Fruit fly (Drosophila melanogaster): ENCODE measurements around the gene CG31460.
A peak's percentile ranks its signal among the peaks of the same experiment; 100 is the strongest.

Gene CG31460

dm6 chr3R:8523668-8524067, 38.8 kb upstream of the CG31460 start, which contains the start of gene CG31259 (continued):
- peak; percentile 1 for TF ChIP-seq CG10543 (GFP tag; optimal IDR thresholded peaks at IDR 0.05)

- peak; percentile 42; the same call in 1 of the 2 replicates for TF ChIP-seq Atf6 (GFP tag; IDR thresholded peaks at IDR 0.05)
- peak; percentile 27 for TF ChIP-seq CG15269 (tag; optimal IDR thresholded peaks at IDR 0.05)
- TF ChIP-seq CG14965 (GFP tag; optimal IDR thresholded peaks at IDR 0.05; ENCODE audit: borderline replicate concordance) = no peak
- no peak for TF ChIP-seq sima (GFP tag; optimal IDR thresholded peaks at IDR 0.05)
- no peak for TF ChIP-seq CG1233 (GFP tag; optimal IDR thresholded peaks at IDR 0.05)
- no peak for TF ChIP-seq NK7.1 (GFP tag; optimal IDR thresholded peaks at IDR 0.05)
- TF ChIP-seq dysf (GFP tag; IDR thresholded peaks at IDR 0.05) = peak; percentile 60
- TF ChIP-seq H2.0 (GFP tag; IDR thresholded peaks at IDR 0.05) = no peak
- peak; percentile 25 for TF ChIP-seq CG17385 (GFP tag; optimal IDR thresholded peaks at IDR 0.05)
- peak; percentile 16; the same call in 1 of the 2 replicates for TF ChIP-seq Adf1 (GFP tag; IDR thresholded peaks at IDR 0.05)
- TF ChIP-seq CG11247 (GFP tag; IDR thresholded peaks at IDR 0.05) = 0 out of 2 replicates have a peak, but pooled peaks have one; percentile 15
- TF ChIP-seq Fer3 (tag; optimal IDR thresholded peaks at IDR 0.05) = peak; percentile 41
- TF ChIP-seq CG12769 (tag; optimal IDR thresholded peaks at IDR 0.05) = peak; percentile 77
- TF ChIP-seq PHDP (tag; optimal IDR thresholded peaks at IDR 0.05) = peak; percentile 28
- TF ChIP-seq CG1529 (GFP tag; optimal IDR thresholded peaks at IDR 0.05) = no peak
- TF ChIP-seq CG8359 (GFP tag; optimal IDR thresholded peaks at IDR 0.05; ENCODE audit: borderline replicate concordance) = no peak
- no peak for TF ChIP-seq CG15696 (tag; optimal IDR thresholded peaks at IDR 0.05)
- TF ChIP-seq CG8290 (GFP tag; optimal IDR thresholded peaks at IDR 0.05) = no peak
- TF ChIP-seq CG8290 (tag; optimal IDR thresholded peaks at IDR 0.05) = peak in 1 of 2 experiments; percentile 86
- TF ChIP-seq ind (GFP tag; optimal IDR thresholded peaks at IDR 0.05) = peak; percentile 47
- peak; percentile 52; the same call in 1 of the 2 replicates for TF ChIP-seq danr (GFP tag; IDR thresholded peaks at IDR 0.05)
- no peak for TF ChIP-seq luna (GFP tag; optimal IDR thresholded peaks at IDR 0.05)
- TF ChIP-seq gt (GFP tag; IDR thresholded peaks at IDR 0.05) = no peak
- 0 out of 2 replicates have a peak, but pooled peaks have one; percentile 7 for TF ChIP-seq Nf-YA (GFP tag; IDR thresholded peaks at IDR 0.05)
- TF ChIP-seq pfk (GFP tag; optimal IDR thresholded peaks at IDR 0.05) = no peak
- no peak for TF ChIP-seq Deaf1 (tag; optimal IDR thresholded peaks at IDR 0.05)
- no peak for TF ChIP-seq CG30020 (tag; optimal IDR thresholded peaks at IDR 0.05)
- TF ChIP-seq CG32532 (GFP tag; IDR thresholded peaks at IDR 0.05) = peak; percentile 51; the same call in 1 of the 2 replicates
- no peak for TF ChIP-seq twi (tag; optimal IDR thresholded peaks at IDR 0.05)
- TF ChIP-seq ap (GFP tag; IDR thresholded peaks at IDR 0.05) = 0 out of 2 replicates have a peak, but pooled peaks have one; percentile 41
- TF ChIP-seq Rfx (GFP tag; IDR thresholded peaks at IDR 0.05) = peak; percentile 62
- TF ChIP-seq jigr1 (GFP tag; IDR thresholded peaks at IDR 0.05) = no peak
- TF ChIP-seq NFAT (GFP tag; IDR thresholded peaks at IDR 0.05) = 0 out of 2 replicates have a peak, but pooled peaks have one; percentile 25
- peak; percentile 1 for TF ChIP-seq CG12155 (GFP tag; optimal IDR thresholded peaks at IDR 0.05)
- peak; percentile 20 for TF ChIP-seq CG15514 (GFP tag; optimal IDR thresholded peaks at IDR 0.05)
- TF ChIP-seq Sry-β (GFP tag; optimal IDR thresholded peaks at IDR 0.05) = no peak
- TF ChIP-seq MBD-R2 (GFP tag; IDR thresholded peaks at IDR 0.05) = no peak
- TF ChIP-seq CG11093 (GFP tag; IDR thresholded peaks at IDR 0.05) = no peak
- TF ChIP-seq Hr78 (GFP tag; optimal IDR thresholded peaks at IDR 0.05) = peak in 1 of 2 experiments; percentile 50
- TF ChIP-seq Dll (GFP tag; IDR thresholded peaks at IDR 0.05; ENCODE audit: partially characterized antibody) = no peak
- TF ChIP-seq Gug (GFP tag; IDR thresholded peaks at IDR 0.05) = peak; percentile 55; the same call in 2 of the 4 replicates
- no peak for TF ChIP-seq HLH4C (GFP tag; IDR thresholded peaks at IDR 0.05; ENCODE audit: partially characterized antibody)
- peak; percentile 82 for TF ChIP-seq Ets65A (GFP tag)
- peak; percentile 21 for TF ChIP-seq CG8944 (GFP tag; optimal IDR thresholded peaks at IDR 0.05)
- TF ChIP-seq Poxn (GFP tag; IDR thresholded peaks at IDR 0.05) = no peak
- TF ChIP-seq ttk (GFP tag; IDR thresholded peaks at IDR 0.05) = peak; percentile 23; the same call in 1 of the 2 replicates
- TF ChIP-seq Stat92E (GFP tag; optimal IDR thresholded peaks at IDR 0.05) = no peak
- no peak for TF ChIP-seq unpg (GFP tag; optimal IDR thresholded peaks at IDR 0.05)
These were observed 38.2 kb upstream of the CG31460 start for dm6 chr3R:8524277-8524676.
